Fruit fly (Drosophila melanogaster) whole organism, wandering third instar larva: Measurements from ENCODE around the gene Tailor.
A peak's percentile ranks its signal among the peaks of the same experiment; 100 is the strongest.

Source experiments
- Abd-B ChIP-seq: fragments of >200 bp; optimal IDR thresholded peaks from 2 replicates; lab custom pipeline; 2017; ENCODE audit warnings: missing biosample characterization, missing genetic modification characterization
- CG32264 ChIP-seq: fragments of 200-800 bp; sonication (Bioruptor generic); optimal IDR thresholded peaks from 2 replicates; lab custom pipeline; 2016; ENCODE audit warnings: missing biosample characterization, missing genetic modification characterization
- CG9705 ChIP-seq: fragments of 200-800 bp; sonication (Bioruptor generic); optimal IDR thresholded peaks from 2 replicates; lab custom pipeline; 2018; ENCODE audit warnings: missing biosample characterization, mild to moderate bottlenecking, missing genetic modification characterization
- CrebA ChIP-seq: fragments of 200-800 bp; sonication (Bioruptor generic); optimal IDR thresholded peaks from 2 replicates; lab custom pipeline; 2016; ENCODE audit warnings: missing biosample characterization, mild to moderate bottlenecking, missing genetic modification characterization, borderline replicate concordance
- Dfd ChIP-seq: fragments of >200 bp; optimal IDR thresholded peaks from 2 replicates; lab custom pipeline; 2017; ENCODE audit warnings: missing biosample characterization, missing genetic modification characterization
- Dif ChIP-seq: fragments of 200-275, 200-300 bp; sonication (Bioruptor generic); optimal IDR thresholded peaks from 2 replicates; lab custom pipeline; 2018; ENCODE audit warnings: missing biosample characterization, missing genetic modification characterization; ENCODE audit not compliant: partially characterized antibody
- GATAd ChIP-seq: sonication (Bioruptor generic); optimal IDR thresholded peaks from 2 replicates; lab custom pipeline; 2016; ENCODE audit warnings: missing biosample characterization, missing genetic modification characterization
- HLH106 ChIP-seq: fragments of 200-800 bp; optimal IDR thresholded peaks from 3 replicates; lab custom pipeline; 2019; ENCODE audit warnings: missing biosample characterization, mild to moderate bottlenecking, missing genetic modification characterization, moderate library complexity
- Hnf4 ChIP-seq: fragments of 200-800 bp; sonication (Bioruptor generic); optimal IDR thresholded peaks from 2 replicates; lab custom pipeline; 2016; ENCODE audit warnings: missing biosample characterization, mild to moderate bottlenecking, missing genetic modification characterization
- Hr78 ChIP-seq: fragments of >200 bp; optimal IDR thresholded peaks from 2 replicates; lab custom pipeline; 2017; ENCODE audit warnings: missing biosample characterization, missing genetic modification characterization
- Hr83 ChIP-seq: fragments of 200-300 bp; sonication (Bioruptor generic); optimal IDR thresholded peaks from 2 replicates; lab custom pipeline; 2016; ENCODE audit warnings: missing biosample characterization, mild to moderate bottlenecking, missing genetic modification characterization, moderate library complexity; ENCODE audit not compliant: poor library complexity, severe bottlenecking
- Jra ChIP-seq: sonication (Bioruptor generic); optimal IDR thresholded peaks from 2 replicates; lab custom pipeline; 2016; ENCODE audit warnings: missing biosample characterization, missing genetic modification characterization
- Mio ChIP-seq: sonication (Bioruptor generic); optimal IDR thresholded peaks from 2 replicates; lab custom pipeline; 2016; ENCODE audit warnings: missing biosample characterization, missing genetic modification characterization
- Myc ChIP-seq: fragments of >200 bp; optimal IDR thresholded peaks from 2 replicates; lab custom pipeline; 2017
- N ChIP-seq: fragments of >200 bp; optimal IDR thresholded peaks from 2 replicates; lab custom pipeline; 2018; ENCODE audit warnings: missing biosample characterization, missing external identifiers, missing genetic modification characterization
- Sp1 ChIP-seq: fragments of 200-800 bp; sonication (Bioruptor generic); optimal IDR thresholded peaks from 3 replicates; lab custom pipeline; 2019; ENCODE audit warnings: missing biosample characterization, mild to moderate bottlenecking, missing genetic modification characterization, moderate library complexity
- Vsx2 ChIP-seq: fragments of 200-300, 225-300 bp; sonication (Bioruptor generic); optimal IDR thresholded peaks from 2 replicates; lab custom pipeline; 2018; ENCODE audit warnings: missing biosample characterization, missing genetic modification characterization; ENCODE audit not compliant: partially characterized antibody
- br ChIP-seq: fragments of 200-800 bp; sonication (Bioruptor generic); optimal IDR thresholded peaks from 2 replicates; lab custom pipeline; 2016; ENCODE audit warnings: missing biosample characterization, missing genetic modification characterization
- brk ChIP-seq: fragments of 200-800 bp; sonication (Bioruptor generic); optimal IDR thresholded peaks from 2 replicates; lab custom pipeline; 2016; ENCODE audit warnings: missing biosample characterization, mild to moderate bottlenecking, missing genetic modification characterization
- dl ChIP-seq, 2 experiments: fragments of 175-275, 200-275 bp in 1 of 2; fragments of 200-275 bp in 1 of 2; sonication (Bioruptor generic); optimal IDR thresholded peaks; lab custom pipeline; 2018; ENCODE audit warnings: mild to moderate bottlenecking in 2 of 2, missing biosample characterization in 2 of 2, missing genetic modification characterization in 2 of 2, moderate library complexity in 2 of 2; ENCODE audit not compliant: partially characterized antibody in 2 of 2, insufficient read depth in 1 of 2
- dsf ChIP-seq: sonication (Bioruptor generic); optimal IDR thresholded peaks from 2 replicates; lab custom pipeline; 2016; ENCODE audit warnings: missing biosample characterization, missing genetic modification characterization, borderline replicate concordance
- ey ChIP-seq: fragments of 200-800 bp; sonication (Bioruptor generic); optimal IDR thresholded peaks from 2 replicates; lab custom pipeline; 2016; ENCODE audit warnings: missing biosample characterization, missing genetic modification characterization
- foxo ChIP-seq, 2 experiments: fragments of 200-800 bp; sonication (Bioruptor generic); optimal IDR thresholded peaks; 2 replicates in 1 of 2; 3 replicates in 1 of 2; lab custom pipeline; 2016 to 2017; ENCODE audit warnings: missing biosample characterization in 2 of 2, missing genetic modification characterization in 2 of 2
- fru ChIP-seq: fragments of 200-800 bp; sonication (Bioruptor generic); optimal IDR thresholded peaks from 3 replicates; lab custom pipeline; 2016; ENCODE audit warnings: missing biosample characterization, mild to moderate bottlenecking, missing genetic modification characterization
- h ChIP-seq: fragments of 200-800 bp; sonication (Bioruptor generic); optimal IDR thresholded peaks from 3 replicates; lab custom pipeline; 2016; ENCODE audit warnings: missing biosample characterization, mild to moderate bottlenecking, missing genetic modification characterization
- jim ChIP-seq: fragments of 175-275, 200-325 bp; sonication (Bioruptor generic); optimal IDR thresholded peaks from 2 replicates; lab custom pipeline; 2016; ENCODE audit warnings: missing biosample characterization, mild to moderate bottlenecking, missing genetic modification characterization
- lola ChIP-seq: fragments of >200 bp; optimal IDR thresholded peaks from 2 replicates; lab custom pipeline; 2017; ENCODE audit warnings: missing biosample characterization, missing genetic modification characterization
- pan ChIP-seq: fragments of >200 bp; optimal IDR thresholded peaks from 2 replicates; lab custom pipeline; 2017
- psq ChIP-seq: fragments of 200-800 bp; sonication (Bioruptor generic); optimal IDR thresholded peaks from 3 replicates; lab custom pipeline; 2017; ENCODE audit warnings: missing biosample characterization, mild to moderate bottlenecking, missing genetic modification characterization, moderate library complexity
- sv ChIP-seq: fragments of 200-800 bp; sonication (Bioruptor generic); optimal IDR thresholded peaks from 3 replicates; lab custom pipeline; 2016; ENCODE audit warnings: missing biosample characterization, missing genetic modification characterization
- tai ChIP-seq: sonication (Bioruptor generic); optimal IDR thresholded peaks from 2 replicates; lab custom pipeline; 2016; ENCODE audit warnings: missing biosample characterization, missing genetic modification characterization

Gene Tailor

DNA sequence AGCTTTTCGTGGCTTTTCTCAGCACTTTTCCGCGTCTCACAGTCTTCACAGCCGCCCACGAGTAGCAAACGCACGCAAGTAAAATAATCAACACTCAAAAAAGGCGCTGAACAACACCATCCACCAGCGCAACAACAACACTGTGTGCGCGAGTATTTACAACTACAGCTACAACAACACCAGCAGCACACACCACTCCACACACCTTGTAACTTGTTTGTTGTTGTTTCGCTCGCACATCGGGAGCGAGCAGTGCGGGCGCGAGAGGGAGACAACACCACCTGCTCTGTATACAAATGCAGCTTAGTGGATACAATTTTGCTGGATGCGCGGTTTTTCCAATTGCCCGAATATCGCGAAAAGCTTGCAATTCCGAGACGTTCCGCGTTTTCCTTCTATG lies 37.8 kb upstream of the Tailor start:
- TF ChIP-seq dl (GFP tag; optimal IDR thresholded peaks at IDR 0.05; lab: Kevin White, UChicago; ENCODE audit: insufficient read depth in 1 of 2, partially characterized antibody in 2 of 2), result peak in 1 of 2 experiments; percentile 39
- no peak for TF ChIP-seq brk
- TF ChIP-seq CrebA (GFP tag; lab: Kevin White, UChicago), result no peak
- TF ChIP-seq psq (GFP tag; lab: Kevin White, UChicago), result no peak
- TF ChIP-seq Dif (GFP tag; lab: Kevin White, UChicago), result peak; percentile 59
- TF ChIP-seq lola (GFP tag; lab: Kevin White, UChicago), result peak; percentile 28
- TF ChIP-seq Hnf4, result no peak
- TF ChIP-seq CG9705, result no peak
- no peak for TF ChIP-seq foxo (GFP tag; optimal IDR thresholded peaks at IDR 0.05; lab: Kevin White, UChicago)
- TF ChIP-seq Hr83 (GFP tag; lab: Kevin White, UChicago), result peak; percentile 87
- no peak for TF ChIP-seq br
- no peak for TF ChIP-seq jim (GFP tag; lab: Kevin White, UChicago)
- no peak for TF ChIP-seq Mio (GFP tag; lab: Kevin White, UChicago)
- TF ChIP-seq GATAd, result no peak
- no peak for TF ChIP-seq sv (GFP tag; lab: Kevin White, UChicago)

- TF ChIP-seq Hr78 (GFP tag; lab: Kevin White, UChicago) (no peak), Dif (GFP tag; lab: Kevin White, UChicago) (no peak), brk (no peak), CrebA (GFP tag; lab: Kevin White, UChicago) (no peak), dsf (GFP tag; lab: Kevin White, UChicago) (no peak), Abd-B (GFP tag; lab: Kevin White, UChicago) (no peak), N (GFP tag; lab: Kevin White, UChicago) (no peak), Vsx2 (GFP tag; lab: Kevin White, UChicago) (no peak), HLH106 (tag; lab: Kevin White, UChicago) (no peak)
Measured at dm6 chr3R:7123073-7123572, 37.2 kb upstream of the Tailor start.

DNA sequence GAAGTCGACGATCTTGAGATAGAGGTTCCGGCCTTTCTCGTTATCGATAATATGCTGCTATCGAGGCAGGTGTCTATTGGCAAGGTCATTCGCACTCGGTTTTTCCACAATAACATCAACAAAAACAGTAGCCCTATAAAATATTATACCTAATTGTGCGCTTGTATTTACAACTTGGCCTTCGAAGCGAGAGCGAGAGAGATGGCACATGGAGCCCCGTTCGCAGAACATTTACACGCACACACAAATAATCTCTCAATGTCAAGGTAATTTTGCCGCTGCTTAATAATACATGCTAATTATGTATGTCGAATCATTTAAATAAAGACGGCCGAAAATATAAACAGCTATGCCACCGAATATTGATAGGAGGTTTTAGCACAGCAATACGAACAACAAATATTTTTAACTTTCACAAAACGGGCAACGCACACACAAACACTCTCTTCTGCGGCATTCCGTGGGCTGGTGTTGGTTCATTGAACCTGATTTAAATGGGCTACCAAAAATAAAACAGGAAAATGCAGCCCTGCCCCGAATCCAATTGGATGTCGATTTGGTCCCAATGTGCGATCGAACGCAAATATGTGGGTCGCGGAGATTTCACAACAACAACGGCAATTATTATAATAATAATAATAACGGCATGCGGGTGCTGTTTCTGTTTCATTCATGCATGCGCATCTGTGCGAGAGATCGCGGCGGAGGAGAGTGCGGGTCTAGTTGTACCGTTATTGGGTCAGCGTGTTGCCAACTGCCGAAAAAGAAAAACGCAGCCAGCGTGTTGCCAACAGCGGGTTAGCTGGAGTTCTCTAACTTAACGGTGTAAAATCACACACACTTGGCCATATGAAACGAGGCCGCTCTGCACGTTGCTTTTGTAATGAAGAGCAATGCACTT lies 36.5 kb upstream of the Tailor start:
- no peak for TF ChIP-seq h (GFP tag; lab: Kevin White, UChicago)
- TF ChIP-seq dl (GFP tag; optimal IDR thresholded peaks at IDR 0.05; lab: Kevin White, UChicago; ENCODE audit: insufficient read depth in 1 of 2, partially characterized antibody in 2 of 2), result peak in 1 of 2 experiments; percentile 66

- TF ChIP-seq Hr78 (GFP tag; lab: Kevin White, UChicago) (no peak), Mio (GFP tag; lab: Kevin White, UChicago) (no peak), N (GFP tag; lab: Kevin White, UChicago) (no peak), jim (GFP tag; lab: Kevin White, UChicago) (no peak), dl (GFP tag; optimal IDR thresholded peaks at IDR 0.05; lab: Kevin White, UChicago; ENCODE audit: insufficient read depth in 1 of 2, partially characterized antibody in 2 of 2) (no peak), pan (lab: Kevin White, UChicago) (no peak), br (no peak), Sp1 (GFP tag; lab: Kevin White, UChicago) (no peak), CG32264 (GFP tag; lab: Kevin White, UChicago) (no peak), fru (GFP tag; lab: Kevin White, UChicago) (no peak), Dif (GFP tag; lab: Kevin White, UChicago) (no peak), Hnf4 (no peak), Jra (no peak), ey (GFP tag; lab: Kevin White, UChicago) (no peak), Hr83 (GFP tag; lab: Kevin White, UChicago) (no peak)
- TF ChIP-seq, all 38 proteins: peak for 0
Measured at dm6 chr3R:7117590-7117989, 31.7 kb upstream of the Tailor start, which contains the start of gene Mlp84B. TSS of gene Mlp84B (minus strand) at chr3R:7117732.

DNA sequence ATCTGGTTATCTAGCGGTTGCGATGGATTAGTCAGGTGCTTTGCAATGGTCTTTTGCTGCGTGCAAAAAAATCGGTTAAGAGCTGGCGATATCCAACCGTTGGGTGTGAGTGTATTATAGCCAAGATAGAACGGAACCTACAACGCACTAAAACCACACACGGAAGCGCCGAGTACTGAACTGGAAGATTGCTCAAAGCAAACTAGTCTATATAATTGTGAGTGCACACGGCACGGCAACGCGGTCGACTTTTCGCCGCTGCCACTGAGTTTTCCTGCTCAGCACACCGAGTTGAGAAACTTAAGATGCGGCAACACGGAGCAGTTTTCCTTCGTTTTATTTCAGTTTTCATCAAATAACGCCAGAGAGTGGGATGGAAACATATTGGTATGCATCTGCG lies 30.6 kb upstream of the Tailor start:
- TF ChIP-seq tai (GFP tag; lab: Kevin White, UChicago) (no peak), CG9705 (no peak), lola (GFP tag; lab: Kevin White, UChicago) (no peak), pan (lab: Kevin White, UChicago) (no peak), Hr83 (GFP tag; lab: Kevin White, UChicago) (no peak), h (GFP tag; lab: Kevin White, UChicago) (no peak), N (GFP tag; lab: Kevin White, UChicago) (no peak), Dfd (no peak), Hr78 (GFP tag; lab: Kevin White, UChicago) (no peak), sv (GFP tag; lab: Kevin White, UChicago) (no peak), dl (GFP tag; optimal IDR thresholded peaks at IDR 0.05; lab: Kevin White, UChicago; ENCODE audit: insufficient read depth in 1 of 2, partially characterized antibody in 2 of 2) (no peak), Jra (no peak), Myc (no peak), fru (GFP tag; lab: Kevin White, UChicago) (no peak), br (no peak), jim (GFP tag; lab: Kevin White, UChicago) (no peak), brk (no peak)
